Worm (Caenorhabditis elegans) whole organism, L4 larva: ENCODE measurements around the gene seu-1.

Experiments
- F44E2.7 ChIP-seq: fragments of 200-800 bp; sonication (Bioruptor generic); IDR thresholded peaks from 2 replicates; pipeline ENCODE4 v2.1.2; 2022; ENCODE audit warnings: missing genetic modification characterization, missing compliant biosample characterization
- F49E8.2 ChIP-seq: sonication (generic microtip); optimal IDR thresholded peaks from 2 replicates; lab custom pipeline; 2016; ENCODE audit warnings: missing compliant biosample characterization, mild to moderate bottlenecking, missing genetic modification characterization, borderline replicate concordance
- Y48G9A.11 ChIP-seq: fragments of 200-800 bp; sonication (Bioruptor generic); IDR thresholded peaks from 2 replicates; pipeline ENCODE4 v1.3.6; 2022; ENCODE audit warnings: missing genetic modification reagents, missing genetic modification characterization, missing compliant biosample characterization
- Y5F2A.4 ChIP-seq: fragments of 200-800 bp; sonication (Bioruptor generic); optimal IDR thresholded peaks from 2 replicates; lab custom pipeline; 2018; ENCODE audit warnings: mild to moderate bottlenecking, missing genetic modification characterization, missing compliant biosample characterization
- ZK337.2 ChIP-seq: fragments of 200-800 bp; sonication (Bioruptor generic); IDR thresholded peaks from 2 replicates; pipeline ENCODE4 v1.3.6; 2022; ENCODE audit warnings: missing genetic modification reagents, missing genetic modification characterization, missing compliant biosample characterization
- aha-1 ChIP-seq: fragments of 150-350 bp; peaks from one replicate; lab custom pipeline; 2014; ENCODE audit warnings: missing biosample characterization, missing genetic modification characterization
- ama-1 ChIP-seq: fragments of 150-350 bp; optimal IDR thresholded peaks from 2 replicates; lab custom pipeline; 2014; ENCODE audit warnings: inconsistent platforms, mixed read lengths
- arid-1 ChIP-seq: fragments of 200-800 bp; sonication (Bioruptor generic); conservative IDR thresholded peaks from 2 replicates; pipeline ENCODE4 v1.3.6; 2022; ENCODE audit warnings: missing genetic modification reagents, missing genetic modification characterization, missing compliant biosample characterization
- ceh-44 ChIP-seq: fragments of 200-800 bp; sonication (Bioruptor generic); IDR thresholded peaks from 2 replicates; pipeline ENCODE4 v1.3.6; 2022; ENCODE audit warnings: missing genetic modification reagents, missing genetic modification characterization, missing compliant biosample characterization
- cey-2 ChIP-seq: sonication (generic microtip); optimal IDR thresholded peaks from 3 replicates; lab custom pipeline; 2017; ENCODE audit warnings: missing genetic modification characterization, mild to moderate bottlenecking, missing compliant biosample characterization, antibody characterized with exemption, borderline replicate concordance; ENCODE audit not compliant: insufficient read depth
- ctbp-1 ChIP-seq: fragments of 200-800 bp; sonication (Bioruptor generic); IDR thresholded peaks from 2 replicates; pipeline ENCODE4 v1.3.6; 2022; ENCODE audit warnings: missing genetic modification reagents, missing genetic modification characterization, missing compliant biosample characterization
- daf-12 ChIP-seq: fragments of 150-350 bp; optimal IDR thresholded peaks from 2 replicates; lab custom pipeline; 2014; ENCODE audit warnings: missing biosample characterization, missing genetic modification reagents, missing genetic modification characterization
- daf-8 ChIP-seq: fragments of 200-800 bp; sonication (Bioruptor generic); IDR thresholded peaks from 2 replicates; pipeline ENCODE4 v1.3.6; 2022; ENCODE audit warnings: missing genetic modification characterization, missing compliant biosample characterization
- dmd-6 ChIP-seq: fragments of 200-800 bp; sonication (Bioruptor generic); IDR thresholded peaks from 2 replicates; pipeline ENCODE4 v1.3.6; 2022; ENCODE audit warnings: missing genetic modification reagents, missing genetic modification characterization, missing compliant biosample characterization
- dmd-8 ChIP-seq: fragments of 200-800 bp; sonication (Bioruptor generic); IDR thresholded peaks from 2 replicates; pipeline ENCODE4 v1.3.6; 2022; ENCODE audit warnings: missing genetic modification characterization, missing compliant biosample characterization
- dmd-9 ChIP-seq: fragments of 200-800 bp; sonication (Bioruptor generic); IDR thresholded peaks from 2 replicates; pipeline ENCODE4 v1.3.6; 2022; ENCODE audit warnings: missing genetic modification reagents, missing genetic modification characterization, missing compliant biosample characterization
- dpl-1 ChIP-seq: fragments of 150-350 bp; optimal IDR thresholded peaks from 2 replicates; lab custom pipeline; 2014; ENCODE audit warnings: missing biosample characterization, missing genetic modification reagents, missing genetic modification characterization
- duxl-1 ChIP-seq: sonication (generic microtip); optimal IDR thresholded peaks from 2 replicates; lab custom pipeline; 2016; ENCODE audit warnings: mild to moderate bottlenecking, missing genetic modification characterization, moderate library complexity, missing compliant biosample characterization; ENCODE audit not compliant: poor library complexity
- fkh-10 ChIP-seq: fragments of 150-350 bp; optimal IDR thresholded peaks from 2 replicates; lab custom pipeline; 2014; ENCODE audit warnings: missing biosample characterization, missing genetic modification reagents, missing genetic modification characterization
- gei-8 ChIP-seq: fragments of 200-800 bp; sonication (Bioruptor generic); optimal IDR thresholded peaks from 2 replicates; lab custom pipeline; 2018; ENCODE audit warnings: mild to moderate bottlenecking, missing genetic modification characterization, missing compliant biosample characterization
- hif-1 ChIP-seq, 2 experiments: sonication (generic microtip); optimal IDR thresholded peaks; 2 replicates each; lab custom pipeline; 2016 to 2017; ENCODE audit warnings: missing compliant biosample characterization in 2 of 2, missing genetic modification characterization in 2 of 2, missing genetic modification reagents in 2 of 2, missing genotype in 2 of 2, mild to moderate bottlenecking in 1 of 2
- hlh-30 ChIP-seq: sonication (generic microtip); optimal IDR thresholded peaks from 2 replicates; lab custom pipeline; 2017; ENCODE audit warnings: antibody characterized with exemption, mild to moderate bottlenecking, missing genetic modification characterization, missing compliant biosample characterization; ENCODE audit not compliant: insufficient read depth
- lim-7 ChIP-seq: fragments of 200-800 bp; sonication (Bioruptor generic); IDR thresholded peaks from 2 replicates; pipeline ENCODE4 v1.3.6; 2022; ENCODE audit warnings: missing genetic modification characterization, missing compliant biosample characterization
- lin-1 ChIP-seq: fragments of 200-800 bp; sonication (Bioruptor generic); IDR thresholded peaks from 2 replicates; pipeline ENCODE4 v1.3.6; 2022; ENCODE audit warnings: missing genetic modification reagents, missing genetic modification characterization, missing compliant biosample characterization
- lin-38 ChIP-seq: fragments of 200-800 bp; sonication (Bioruptor generic); IDR thresholded peaks from 2 replicates; pipeline ENCODE4 v1.3.6; 2022; ENCODE audit warnings: missing genetic modification reagents, missing genetic modification characterization, missing compliant biosample characterization
- lin-39 ChIP-seq: fragments of 150-350 bp; optimal IDR thresholded peaks from 2 replicates; lab custom pipeline; 2014; ENCODE audit warnings: missing biosample characterization, missing genetic modification reagents, missing genetic modification characterization
- lsy-2 ChIP-seq, 2 experiments: fragments of 150-350 bp in 1 of 2; sonication (generic microtip) in 1 of 2; optimal IDR thresholded peaks; 2 replicates each; lab custom pipeline; 2014 to 2017; ENCODE audit warnings: missing biosample characterization in 2 of 2, missing genetic modification characterization in 2 of 2
- madf-5 ChIP-seq, 2 experiments: fragments of 200-800 bp; sonication (Bioruptor generic); IDR thresholded peaks; 2 replicates each; pipeline ENCODE4 v1.3.6; 2022; ENCODE audit warnings: missing compliant biosample characterization in 2 of 2, missing genetic modification characterization in 2 of 2
- mep-1 ChIP-seq: fragments of 150-350 bp; sonication (generic microtip); optimal IDR thresholded peaks from 3 replicates; lab custom pipeline; 2014; ENCODE audit warnings: missing biosample characterization, missing genetic modification characterization
- mes-2 ChIP-seq: sonication (generic microtip); optimal IDR thresholded peaks from 2 replicates; lab custom pipeline; 2016; ENCODE audit warnings: missing genotype, mild to moderate bottlenecking, missing genetic modification characterization, missing compliant biosample characterization; ENCODE audit not compliant: poor library complexity, severe bottlenecking
- mxl-2 ChIP-seq: fragments of 200-800 bp; sonication (Bioruptor generic); conservative IDR thresholded peaks from 2 replicates; pipeline ENCODE4 v1.3.6; 2022; ENCODE audit warnings: missing genetic modification reagents, missing genetic modification characterization, missing compliant biosample characterization
- mxl-3 ChIP-seq: fragments of 200-800 bp; sonication (Bioruptor generic); optimal IDR thresholded peaks from 2 replicates; lab custom pipeline; 2018; ENCODE audit warnings: mild to moderate bottlenecking, missing genetic modification characterization, missing compliant biosample characterization
- nhr-10 ChIP-seq: fragments of 150-350 bp; optimal IDR thresholded peaks from 2 replicates; lab custom pipeline; 2014; ENCODE audit warnings: missing biosample characterization, missing genetic modification characterization
- nhr-102 ChIP-seq: sonication (generic microtip); optimal IDR thresholded peaks from 2 replicates; lab custom pipeline; 2016; ENCODE audit warnings: mild to moderate bottlenecking, missing genetic modification characterization, moderate library complexity, missing compliant biosample characterization
- nhr-11 ChIP-seq: fragments of 150-350 bp; optimal IDR thresholded peaks from 2 replicates; lab custom pipeline; 2014; ENCODE audit warnings: missing biosample characterization, missing genetic modification characterization
- nhr-111 ChIP-seq: fragments of 200-800 bp; sonication (Bioruptor generic); optimal IDR thresholded peaks from 2 replicates; lab custom pipeline; 2018; ENCODE audit warnings: mild to moderate bottlenecking, missing genetic modification characterization, missing compliant biosample characterization
- nhr-237 ChIP-seq: sonication (generic microtip); optimal IDR thresholded peaks from 2 replicates; lab custom pipeline; 2017; ENCODE audit warnings: missing biosample characterization, missing genetic modification characterization
- nhr-6 ChIP-seq: fragments of 150-350 bp; optimal IDR thresholded peaks from 2 replicates; lab custom pipeline; 2014; ENCODE audit warnings: missing biosample characterization, missing genetic modification characterization
- php-3 ChIP-seq: fragments of 200-800 bp; sonication (Bioruptor generic); IDR thresholded peaks from 2 replicates; pipeline ENCODE4 v1.3.6; 2022; ENCODE audit warnings: missing genetic modification reagents, missing genetic modification characterization, missing compliant biosample characterization
- pqm-1 ChIP-seq: sonication (generic microtip); optimal IDR thresholded peaks from 2 replicates; lab custom pipeline; 2017; ENCODE audit warnings: missing biosample characterization, missing genetic modification characterization
- sdz-12 ChIP-seq: fragments of 200-800 bp; sonication (Bioruptor generic); optimal IDR thresholded peaks from 2 replicates; lab custom pipeline; 2018; ENCODE audit warnings: mild to moderate bottlenecking, missing genetic modification characterization, missing compliant biosample characterization
- set-16 ChIP-seq: fragments of 200-800 bp; sonication (Bioruptor generic); IDR thresholded peaks from 2 replicates; pipeline ENCODE4 v1.3.6; 2022; ENCODE audit warnings: missing genetic modification reagents, missing genetic modification characterization, missing compliant biosample characterization
- snpc-1.2 ChIP-seq: fragments of 200-800 bp; sonication (Bioruptor generic); IDR thresholded peaks from 2 replicates; pipeline ENCODE4 v1.3.6; 2022; ENCODE audit warnings: missing genetic modification reagents, missing genetic modification characterization, missing compliant biosample characterization
- snpc-4 ChIP-seq: fragments of 150-350 bp; optimal IDR thresholded peaks from 2 replicates; lab custom pipeline; 2014; ENCODE audit warnings: missing biosample characterization, missing genetic modification characterization
- vab-7 ChIP-seq: fragments of 200-800 bp; sonication (Bioruptor generic); IDR thresholded peaks from 2 replicates; pipeline ENCODE4 v1.3.6; 2022; ENCODE audit warnings: missing genetic modification reagents, missing genetic modification characterization, missing compliant biosample characterization
- zag-1 ChIP-seq: fragments of 150-350 bp; optimal IDR thresholded peaks from 2 replicates; lab custom pipeline; 2014; ENCODE audit warnings: missing biosample characterization, missing genetic modification characterization

The seu-1 gene

ce11 chrIV:6369489-6369888 lies 40.0 kb downstream of the seu-1 start:
- TF ChIP-seq hif-1 (tag; optimal IDR thresholded peaks at IDR 0.05; lab: Kevin White, UChicago) = peak in 1 of 2 experiments; percentile 10
- TF ChIP-seq madf-5 (GFP tag; IDR thresholded peaks at IDR 0.05; lab: Robert Waterston, UW) = no peak
- TF ChIP-seq mxl-2 (GFP tag; lab: Robert Waterston, UW) = no peak
- no peak for TF ChIP-seq mep-1
- 0 out of 2 replicates have a peak, but pooled peaks have one; percentile 12 for TF ChIP-seq dmd-6 (GFP tag; lab: Robert Waterston, UW)
- no peak for TF ChIP-seq nhr-6
- TF ChIP-seq ZK337.2 = no peak
- TF ChIP-seq snpc-4 (tag; lab: Kevin White, UChicago) = no peak
- no peak for TF ChIP-seq Y48G9A.11 (GFP tag; lab: Robert Waterston, UW)
- peak in 1 of 2 experiments; percentile 52 for TF ChIP-seq lsy-2 (tag; optimal IDR thresholded peaks at IDR 0.05; lab: Kevin White, UChicago)
- TF ChIP-seq pqm-1 = no peak
- no peak for TF ChIP-seq zag-1 (tag; lab: Kevin White, UChicago)
- 0 out of 2 replicates have a peak, but pooled peaks have one; percentile 38 for TF ChIP-seq snpc-1.2 (GFP tag; lab: Robert Waterston, UW)
- TF ChIP-seq mes-2 (tag; lab: Kevin White, UChicago) = peak; percentile 83
- TF ChIP-seq dpl-1 (GFP tag; lab: Kevin White, UChicago) = peak; percentile 91
- TF ChIP-seq hlh-30 = no peak
- no peak for TF ChIP-seq gei-8 (GFP tag; lab: Kevin White, UChicago)
- TF ChIP-seq daf-8 = no peak
- TF ChIP-seq nhr-111 (GFP tag; lab: Kevin White, UChicago) = no peak
- no peak for TF ChIP-seq Y5F2A.4 (GFP tag; lab: Kevin White, UChicago)
- TF ChIP-seq lin-38 = peak; percentile 46
- TF ChIP-seq, all 104 proteins: peak for 7

- no peak for TF ChIP-seq duxl-1 (tag; lab: Kevin White, UChicago)
- TF ChIP-seq aha-1 (tag; lab: Kevin White, UChicago) = peak; percentile 90
These were observed 42.8 kb downstream of the seu-1 start for ce11 chrIV:6372267-6372666.

DNA sequence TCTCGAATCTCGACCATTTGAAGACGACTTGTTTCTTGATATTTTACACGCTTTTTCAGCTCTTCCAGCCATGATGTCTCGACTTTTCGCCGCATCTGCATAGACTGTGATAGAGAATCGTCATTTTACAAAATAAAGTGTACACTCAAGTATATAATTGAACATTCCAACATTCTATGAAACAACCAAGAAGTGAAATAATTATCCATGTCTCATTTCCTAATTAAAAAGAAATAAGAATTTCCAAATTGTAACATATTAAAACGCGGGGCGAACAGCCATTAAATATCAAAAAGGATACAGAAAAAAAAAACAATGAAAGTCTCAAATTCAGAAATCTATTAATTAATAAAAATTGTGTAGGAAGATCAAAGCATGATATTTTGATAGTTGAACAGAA lies 43.6 kb downstream of the seu-1 start, which contains the start of gene smg-3:
Gene smg-3, minus strand, starts transcription at position 101 of the 400 bp plus-strand sequence.
- TF ChIP-seq ama-1 (lab: Kevin White, UChicago) = no peak
- no peak for TF ChIP-seq php-3
- no peak for TF ChIP-seq mxl-3 (GFP tag; lab: Kevin White, UChicago)
- no peak for TF ChIP-seq cey-2
- TF ChIP-seq arid-1 (GFP tag; lab: Robert Waterston, UW) = no peak
- TF ChIP-seq nhr-10 = no peak

DNA sequence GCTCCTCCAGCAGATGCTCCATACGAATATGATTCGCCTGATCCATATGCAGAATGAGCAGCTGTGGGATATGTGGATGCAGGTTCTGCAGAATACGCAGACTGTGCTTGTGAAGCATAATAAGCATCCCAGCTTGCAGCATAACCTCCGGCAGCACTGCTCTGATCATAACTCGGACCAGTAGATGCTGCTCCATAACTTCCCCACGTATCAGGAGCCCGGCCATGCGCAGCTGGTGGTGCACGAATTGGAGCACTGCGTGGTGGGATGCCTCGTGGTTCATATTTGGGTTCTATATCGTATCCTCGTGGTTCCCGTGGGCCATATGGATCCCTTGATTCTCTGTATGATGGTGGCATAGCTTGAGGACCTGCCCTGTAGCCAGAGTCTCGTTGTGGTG lies 44.3 kb downstream of the seu-1 start:
- TF ChIP-seq F49E8.2 (tag; lab: Kevin White, UChicago) (no peak), sdz-12 (GFP tag; lab: Kevin White, UChicago) (no peak), daf-12 (tag; lab: Kevin White, UChicago) (no peak), nhr-11 (tag; lab: Kevin White, UChicago) (no peak), ceh-44 (no peak), nhr-237 (tag; lab: Kevin White, UChicago) (no peak), lin-38 (no peak), dmd-8 (GFP tag; lab: Robert Waterston, UW) (0 out of 2 replicates have a peak, but pooled peaks have one; percentile 37), nhr-111 (GFP tag; lab: Kevin White, UChicago) (no peak), dmd-6 (GFP tag; lab: Robert Waterston, UW) (no peak), F44E2.7 (GFP tag; lab: Robert Waterston, UW) (no peak), arid-1 (GFP tag; lab: Robert Waterston, UW) (no peak), mes-2 (tag; lab: Kevin White, UChicago) (no peak), mep-1 (no peak), ctbp-1 (no peak), fkh-10 (GFP tag; lab: Kevin White, UChicago) (no peak), nhr-6 (no peak), dpl-1 (GFP tag; lab: Kevin White, UChicago) (no peak), set-16 (GFP tag; lab: Robert Waterston, UW) (peak; percentile 52), lin-1 (GFP tag; lab: Robert Waterston, UW) (no peak), lin-39 (tag; lab: Kevin White, UChicago) (no peak), vab-7 (GFP tag; lab: Robert Waterston, UW) (0 out of 2 replicates have a peak, but pooled peaks have one; percentile 5), lim-7 (GFP tag; lab: Robert Waterston, UW) (no peak), zag-1 (tag; lab: Kevin White, UChicago) (no peak), nhr-102 (tag; lab: Kevin White, UChicago) (no peak), dmd-9 (GFP tag; lab: Robert Waterston, UW) (no peak)
